Worm (Caenorhabditis elegans) whole organism, L2 larva: ENCODE data around the gene W07E11.1.

Source experiments
- lsy-2 ChIP-seq, 2 experiments: fragments of 150-350 bp in 1 of 2; sonication (generic microtip) in 1 of 2; optimal IDR thresholded peaks; 2 replicates each; lab custom pipeline; 2014 to 2017; ENCODE audit warnings: missing biosample characterization in 2 of 2, missing genetic modification characterization in 2 of 2
- mdl-1 ChIP-seq, 2 experiments: fragments of 150-350 bp in 1 of 2; sonication (generic microtip) in 1 of 2; optimal IDR thresholded peaks; 2 replicates each; lab custom pipeline; 2017; ENCODE audit warnings: missing biosample characterization in 2 of 2, missing genetic modification characterization in 2 of 2

DNA sequence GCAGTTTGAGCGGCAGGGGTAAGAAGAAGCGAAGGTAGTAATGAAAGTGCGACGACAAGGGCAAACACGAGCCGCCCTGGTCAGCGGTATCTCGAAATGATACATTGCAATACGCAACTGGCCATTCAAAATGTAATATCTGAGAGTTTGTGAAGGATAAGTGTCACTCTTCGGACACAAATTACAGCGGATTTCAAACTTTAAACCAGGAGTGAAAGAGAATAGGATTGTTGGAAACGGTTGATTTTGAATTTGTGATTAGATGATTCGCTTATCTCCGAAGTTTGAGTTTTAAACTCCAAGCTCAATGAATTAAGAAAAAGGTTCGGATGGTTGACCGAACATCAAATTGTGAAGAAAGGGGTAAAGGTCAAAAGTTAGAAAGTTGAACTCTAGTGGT is 37.1 kb upstream of the W07E11.1 start, which contains the start of gene ZC374.2:
- no peak for TF ChIP-seq lsy-2 (tag; optimal IDR thresholded peaks at IDR 0.05; lab: Kevin White, UChicago)
- no peak for TF ChIP-seq mdl-1 (tag; optimal IDR thresholded peaks at IDR 0.05; lab: Kevin White, UChicago)
